Worm (Caenorhabditis elegans) whole organism, mixed stage, embryonic: Measurements from ENCODE around the gene F10D7.11.

Source experiments
- bed-3 ChIP-seq: fragments of 200-800 bp; sonication (Bioruptor generic); optimal IDR thresholded peaks from 3 replicates; lab custom pipeline; 2018; ENCODE audit warnings: mild to moderate bottlenecking, missing genetic modification characterization, moderate library complexity, missing compliant biosample characterization
- elt-1 ChIP-seq: sonication (generic microtip); optimal IDR thresholded peaks from 2 replicates; lab custom pipeline; 2017; ENCODE audit warnings: missing genetic modification characterization, mild to moderate bottlenecking, missing compliant biosample characterization, antibody characterized with exemption, moderate library complexity, borderline replicate concordance; ENCODE audit not compliant: insufficient read depth
- elt-3 ChIP-seq: fragments of 150-350 bp; optimal IDR thresholded peaks from 2 replicates; lab custom pipeline; 2014; ENCODE audit warnings: missing biosample characterization, missing genetic modification characterization
- ham-2 ChIP-seq: fragments of 200-800 bp; sonication (Bioruptor generic); optimal IDR thresholded peaks from 2 replicates; lab custom pipeline; 2018; ENCODE audit warnings: mild to moderate bottlenecking, missing genetic modification characterization, missing compliant biosample characterization
- nhr-12 ChIP-seq: fragments of 150-350 bp; optimal IDR thresholded peaks from 2 replicates; lab custom pipeline; 2014; ENCODE audit warnings: missing biosample characterization, missing genetic modification characterization
- pha-4 ChIP-seq: fragments of 150-350 bp; optimal IDR thresholded peaks from 2 replicates; lab custom pipeline; 2018; ENCODE audit warnings: missing biosample characterization, missing genetic modification reagents, missing genetic modification characterization
- snpc-4 ChIP-seq: fragments of 150-350 bp; optimal IDR thresholded peaks from 2 replicates; lab custom pipeline; 2014; ENCODE audit warnings: missing biosample characterization, missing genetic modification characterization
- unc-39 ChIP-seq: fragments of 150-350 bp; optimal IDR thresholded peaks from 2 replicates; lab custom pipeline; 2014; ENCODE audit warnings: missing biosample characterization, missing genetic modification characterization
- unc-62 ChIP-seq: fragments of 150-350 bp; optimal IDR thresholded peaks from 2 replicates; lab custom pipeline; 2014; ENCODE audit warnings: missing biosample characterization, missing genetic modification reagents, missing genetic modification characterization
- ztf-11 ChIP-seq: fragments of 150-350 bp; optimal IDR thresholded peaks from 2 replicates; lab custom pipeline; 2014; ENCODE audit warnings: missing biosample characterization, missing genetic modification characterization

DNA sequence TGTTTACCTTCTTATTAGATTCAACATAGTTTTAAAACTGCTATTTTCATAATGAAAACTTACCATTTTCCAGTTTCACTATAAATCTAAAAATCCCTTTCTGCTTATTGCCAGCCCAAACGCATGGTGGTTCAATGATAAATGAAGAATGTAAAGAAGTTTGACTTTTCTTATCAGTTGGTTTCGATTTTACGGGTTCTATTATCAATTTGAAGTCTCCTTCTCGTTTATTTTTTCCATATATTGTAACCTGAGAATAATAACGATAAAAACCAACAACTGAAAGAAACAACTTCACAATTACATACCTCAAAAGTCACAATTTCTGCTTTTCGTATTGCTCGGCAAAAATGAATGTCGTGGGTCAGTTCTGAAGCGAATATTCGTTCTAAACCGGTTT lies 16.4 kb downstream of the F10D7.11 start:
- TF ChIP-seq nhr-12 (tag; lab: Kevin White, UChicago): no peak
- no peak for TF ChIP-seq ztf-11
- TF ChIP-seq snpc-4 (tag; lab: Kevin White, UChicago): no peak
- no peak for TF ChIP-seq elt-1
- TF ChIP-seq bed-3 (GFP tag; lab: Kevin White, UChicago): no peak
- TF ChIP-seq unc-62 (GFP tag; lab: Kevin White, UChicago): no peak
- no peak for TF ChIP-seq elt-3
- TF ChIP-seq unc-39: no peak
- no peak for TF ChIP-seq ham-2
- TF ChIP-seq pha-4: no peak
